Worm (Caenorhabditis elegans): ENCODE measurements around the gene E02C12.19.

DNA sequence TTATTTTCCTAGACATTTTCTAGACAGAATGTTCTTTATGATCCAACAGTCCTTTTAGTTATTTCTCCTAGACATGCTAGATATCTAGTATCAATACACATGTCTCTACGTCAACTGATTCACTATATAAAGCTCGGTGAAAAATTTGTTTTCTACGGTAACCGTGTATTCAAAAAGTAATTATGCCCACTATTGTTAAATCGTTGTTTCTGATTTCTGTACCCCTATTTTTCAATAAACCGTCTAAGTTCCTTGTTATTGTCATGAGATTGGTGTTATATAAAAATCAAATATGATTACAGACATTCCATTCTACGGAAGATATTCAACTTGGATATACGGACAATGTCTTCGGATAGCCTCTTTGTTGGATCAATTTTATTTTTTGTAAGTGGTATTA lies 23.4 kb downstream of the E02C12.19 start, which contains the start of gene srx-46:
- TF ChIP-seq nhr-12 (tag; optimal IDR thresholded peaks at IDR 0.05), result no peak
- TF ChIP-seq unc-39 (tag; optimal IDR thresholded peaks at IDR 0.05), result no peak
- TF ChIP-seq egl-5 (tag; optimal IDR thresholded peaks at IDR 0.05), result no peak
- no peak for TF ChIP-seq lin-39 (tag; optimal IDR thresholded peaks at IDR 0.05)
- no peak for TF ChIP-seq tbx-2 (tag; optimal IDR thresholded peaks at IDR 0.05)
- no peak for TF ChIP-seq fos-1 (tag; optimal IDR thresholded peaks at IDR 0.05)

Data from whole organism, L3 larva.